Worm (Caenorhabditis elegans): ENCODE measurements around the gene str-136.

- no peak for TF ChIP-seq W03F9.2 (tag; optimal IDR thresholded peaks at IDR 0.05)
- no peak for TF ChIP-seq dao-5 (tag; optimal IDR thresholded peaks at IDR 0.05)
- no peak for TF ChIP-seq him-1 (tag; optimal IDR thresholded peaks at IDR 0.05)
Observed at ce11 chrV:8271995-8272394, 6.7 kb downstream of the str-136 start, which contains the start of gene asp-5.

Data from whole organism, L4/young adult.